Worm (Caenorhabditis elegans) whole organism, L3 larva: Measurements from ENCODE around the gene Y34B4A.7.
A peak's percentile ranks its signal among the peaks of the same experiment; 100 is the strongest.

ENCODE experiments used
- aly-2 ChIP-seq: fragments of 150-350 bp; optimal IDR thresholded peaks from 2 replicates; lab custom pipeline; 2014; ENCODE audit warnings: missing biosample characterization, missing genetic modification characterization
- ceh-16 ChIP-seq: sonication (generic microtip); optimal IDR thresholded peaks from 2 replicates; lab custom pipeline; 2017; ENCODE audit warnings: missing biosample characterization, missing genetic modification characterization
- ceh-28 ChIP-seq: fragments of 150-350 bp; optimal IDR thresholded peaks from 2 replicates; lab custom pipeline; 2014; ENCODE audit warnings: missing biosample characterization, missing genetic modification reagents, missing genetic modification characterization
- ceh-82 ChIP-seq: fragments of 150-350 bp; optimal IDR thresholded peaks from 2 replicates; lab custom pipeline; 2014; ENCODE audit warnings: missing biosample characterization, missing genetic modification characterization
- ceh-9 ChIP-seq: sonication (generic microtip); optimal IDR thresholded peaks from 2 replicates; lab custom pipeline; 2018; ENCODE audit warnings: missing biosample characterization, missing genetic modification characterization
- daf-12 ChIP-seq: fragments of 150-350 bp; optimal IDR thresholded peaks from 2 replicates; lab custom pipeline; 2014; ENCODE audit warnings: missing biosample characterization, missing genetic modification reagents, missing genetic modification characterization
- egl-27 ChIP-seq: sonication (generic microtip); optimal IDR thresholded peaks from 4 replicates; lab custom pipeline; 2017; ENCODE audit warnings: missing biosample characterization, missing genetic modification reagents, missing genetic modification characterization
- elt-2 ChIP-seq: sonication (generic microtip); optimal IDR thresholded peaks from 2 replicates; lab custom pipeline; 2016; ENCODE audit warnings: missing genetic modification reagents, mild to moderate bottlenecking, missing genetic modification characterization, missing compliant biosample characterization
- elt-3 ChIP-seq, 3 experiments: fragments of 150-350 bp in 1 of 3; sonication (generic microtip) in 2 of 3; optimal IDR thresholded peaks; 2 replicates in 2 of 3; 4 replicates in 1 of 3; lab custom pipeline; 2014 to 2017; ENCODE audit warnings: missing biosample characterization in 3 of 3, missing genetic modification characterization in 3 of 3
- eor-1 ChIP-seq, 2 experiments: fragments of 150-350 bp; optimal IDR thresholded peaks; 2 replicates each; lab custom pipeline; 2014 to 2018; ENCODE audit warnings: missing biosample characterization in 2 of 2, missing genetic modification characterization in 2 of 2
- fkh-10 ChIP-seq: sonication (generic microtip); optimal IDR thresholded peaks from 2 replicates; lab custom pipeline; 2017; ENCODE audit warnings: missing biosample characterization, missing genetic modification reagents, missing genetic modification characterization
- fkh-2 ChIP-seq: fragments of 150-350 bp; optimal IDR thresholded peaks from 2 replicates; lab custom pipeline; 2014; ENCODE audit warnings: missing biosample characterization, missing genetic modification reagents, missing genetic modification characterization
- jun-1 ChIP-seq: fragments of 150-350 bp; optimal IDR thresholded peaks from 2 replicates; lab custom pipeline; 2014; ENCODE audit warnings: missing biosample characterization, missing genetic modification reagents, missing genetic modification characterization
- lin-15B ChIP-seq: fragments of 150-350 bp; optimal IDR thresholded peaks from 2 replicates; lab custom pipeline; 2014; ENCODE audit warnings: missing biosample characterization, missing genetic modification characterization
- mdl-1 ChIP-seq: fragments of 150-350 bp; optimal IDR thresholded peaks from 2 replicates; lab custom pipeline; 2014; ENCODE audit warnings: missing biosample characterization, missing genetic modification characterization
- mml-1 ChIP-seq: fragments of 150-350 bp; sonication (generic microtip); optimal IDR thresholded peaks from 3 replicates; lab custom pipeline; 2014; ENCODE audit warnings: missing biosample characterization, missing genetic modification characterization
- nfya-1 ChIP-seq: sonication (generic microtip); optimal IDR thresholded peaks from 2 replicates; lab custom pipeline; 2017; ENCODE audit warnings: missing genetic modification characterization, mild to moderate bottlenecking, missing compliant biosample characterization, antibody characterized with exemption, moderate library complexity; ENCODE audit not compliant: insufficient read depth
- nhr-23 ChIP-seq: fragments of 150-350 bp; optimal IDR thresholded peaks from 2 replicates; lab custom pipeline; 2014; ENCODE audit warnings: missing biosample characterization, missing genetic modification reagents, missing genetic modification characterization
- nhr-237 ChIP-seq: fragments of 150-350 bp; optimal IDR thresholded peaks from 2 replicates; lab custom pipeline; 2014; ENCODE audit warnings: missing biosample characterization, missing genetic modification characterization
- nhr-25 ChIP-seq: sonication (generic microtip); optimal IDR thresholded peaks from 2 replicates; lab custom pipeline; 2017; ENCODE audit warnings: missing biosample characterization, missing genetic modification characterization
- nhr-43 ChIP-seq: sonication (generic microtip); optimal IDR thresholded peaks from 2 replicates; lab custom pipeline; 2016; ENCODE audit warnings: mild to moderate bottlenecking, missing genetic modification characterization, missing compliant biosample characterization; ENCODE audit not compliant: poor library complexity, severe bottlenecking
- nhr-76 ChIP-seq: fragments of 150-350 bp; sonication (generic microtip); optimal IDR thresholded peaks from 5 replicates; lab custom pipeline; 2014; ENCODE audit warnings: missing biosample characterization, missing genetic modification characterization
- nhr-77 ChIP-seq: fragments of 150-350 bp; optimal IDR thresholded peaks from 2 replicates; lab custom pipeline; 2014; ENCODE audit warnings: missing biosample characterization, missing genetic modification characterization
- pha-4 ChIP-seq: fragments of 150-350 bp; optimal IDR thresholded peaks from 2 replicates; lab custom pipeline; 2014; ENCODE audit warnings: missing biosample characterization, missing genetic modification reagents, missing genetic modification characterization
- pqm-1 ChIP-seq: fragments of 150-350 bp; optimal IDR thresholded peaks from 2 replicates; lab custom pipeline; 2017; ENCODE audit warnings: missing biosample characterization, missing genetic modification characterization, inconsistent platforms
- skn-1 ChIP-seq: fragments of 150-350 bp; optimal IDR thresholded peaks from 2 replicates; lab custom pipeline; 2014; ENCODE audit warnings: missing biosample characterization, missing genetic modification characterization
- tbx-2 ChIP-seq: sonication (generic microtip); optimal IDR thresholded peaks from 2 replicates; lab custom pipeline; 2016; ENCODE audit warnings: mild to moderate bottlenecking, missing genetic modification characterization, missing compliant biosample characterization
- unc-39 ChIP-seq: sonication (generic microtip); optimal IDR thresholded peaks from 4 replicates; lab custom pipeline; 2017; ENCODE audit warnings: missing biosample characterization, missing genetic modification characterization
- zag-1 ChIP-seq: fragments of 150-350 bp; optimal IDR thresholded peaks from 2 replicates; lab custom pipeline; 2014; ENCODE audit warnings: missing biosample characterization, missing genetic modification characterization
- ztf-11 ChIP-seq: fragments of 150-350 bp; optimal IDR thresholded peaks from 2 replicates; lab custom pipeline; 2014; ENCODE audit warnings: missing biosample characterization, missing genetic modification characterization
- ztf-4 ChIP-seq: fragments of 150-350 bp; optimal IDR thresholded peaks from 2 replicates; lab custom pipeline; 2014; ENCODE audit warnings: missing biosample characterization, missing genetic modification characterization

Gene Y34B4A.7

DNA sequence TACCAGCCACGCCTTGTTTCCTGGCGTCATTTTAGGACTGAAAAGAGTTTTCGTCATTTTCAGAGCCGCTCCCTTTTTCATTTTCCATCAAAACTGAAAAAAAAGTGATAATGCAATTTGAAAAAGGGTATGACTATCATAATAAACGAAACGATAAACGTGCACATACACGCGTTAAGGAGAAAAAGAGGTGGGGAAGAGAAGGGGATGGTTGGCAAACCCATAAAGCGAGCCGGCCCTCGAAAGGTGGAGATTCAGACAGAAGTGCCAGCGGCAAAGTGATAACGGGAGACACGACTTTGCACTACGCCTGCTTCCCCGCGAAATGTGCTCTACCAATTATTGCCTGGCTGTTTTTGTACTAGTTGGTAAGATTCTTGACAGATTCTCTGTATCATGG lies 8.7 kb downstream of the Y34B4A.7 start, which contains the start of gene nspg-14:
nspg-14 (plus strand) TSS at position 250 of the 400 bp plus-strand sequence.
- TF ChIP-seq ztf-4 (tag; lab: Kevin White, UChicago) (no peak), pha-4 (tag; lab: Kevin White, UChicago) (peak; percentile 32), nhr-25 (tag; lab: Kevin White, UChicago) (no peak), nhr-76 (tag; lab: Kevin White, UChicago) (no peak), daf-12 (tag; lab: Kevin White, UChicago) (no peak), unc-39 (no peak), tbx-2 (tag; lab: Kevin White, UChicago) (no peak), skn-1 (tag; lab: Kevin White, UChicago) (no peak), pqm-1 (tag; lab: Kevin White, UChicago) (peak; percentile 72), lin-15B (tag; lab: Kevin White, UChicago) (no peak), elt-2 (tag; lab: Kevin White, UChicago) (peak; percentile 84)

DNA sequence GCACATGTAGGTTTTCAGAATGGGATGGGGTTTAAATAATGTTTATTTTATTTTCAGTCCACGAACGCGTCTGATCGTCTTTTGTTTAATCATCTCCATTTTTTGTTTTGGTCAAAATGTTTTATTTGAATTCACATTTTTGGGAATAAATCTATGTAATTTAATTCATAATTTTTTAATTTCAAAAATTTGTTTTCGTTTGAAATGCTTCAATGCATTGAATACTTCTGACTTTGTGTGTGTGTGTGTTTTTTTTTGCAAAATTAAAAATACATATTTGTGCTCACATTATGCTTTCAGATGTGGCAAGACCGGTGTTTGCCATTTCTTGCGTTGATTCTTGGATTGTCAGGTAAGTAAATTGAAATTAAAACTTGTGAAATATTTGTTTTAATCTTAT lies 10.8 kb downstream of the Y34B4A.7 start, which contains the start of gene nspg-13:
nspg-13 (plus strand) TSS at position 301 of the 400 bp plus-strand sequence.
- TF ChIP-seq ceh-28 = no peak
- no peak for TF ChIP-seq fkh-10 (GFP tag; lab: Kevin White, UChicago)
- no peak for TF ChIP-seq elt-3 (tag; optimal IDR thresholded peaks at IDR 0.05; lab: Kevin White, UChicago)
- TF ChIP-seq elt-2 (tag; lab: Kevin White, UChicago) = no peak
- TF ChIP-seq skn-1 (tag; lab: Kevin White, UChicago) = no peak
- TF ChIP-seq fkh-2 (tag; lab: Kevin White, UChicago) = no peak
- no peak for TF ChIP-seq pha-4 (tag; lab: Kevin White, UChicago)
- no peak for TF ChIP-seq ztf-11 (tag; lab: Kevin White, UChicago)
- TF ChIP-seq mml-1 = no peak
- no peak for TF ChIP-seq daf-12 (tag; lab: Kevin White, UChicago)

DNA sequence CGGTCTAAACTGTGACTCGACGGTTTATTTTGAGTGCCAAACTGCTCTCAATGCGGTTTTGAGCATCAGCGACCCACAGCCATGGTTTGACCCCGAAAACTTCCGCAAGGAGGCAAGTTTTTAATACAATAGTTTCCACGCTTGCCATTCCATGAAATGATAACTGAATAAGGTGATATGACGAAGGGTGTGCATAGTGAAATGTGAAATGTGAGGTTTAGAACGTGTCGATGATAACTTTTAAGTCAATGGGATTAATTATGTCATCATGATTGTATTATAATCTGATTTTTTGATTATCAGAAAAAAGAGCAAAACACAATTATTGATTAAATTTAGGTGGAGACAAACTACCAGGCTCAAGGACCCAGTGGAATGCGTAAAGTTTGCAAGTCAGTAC lies 11.2 kb downstream of the Y34B4A.7 start:
- TF ChIP-seq elt-2 (tag; lab: Kevin White, UChicago) (peak; percentile 73), jun-1 (tag; lab: Kevin White, UChicago) (no peak)

DNA sequence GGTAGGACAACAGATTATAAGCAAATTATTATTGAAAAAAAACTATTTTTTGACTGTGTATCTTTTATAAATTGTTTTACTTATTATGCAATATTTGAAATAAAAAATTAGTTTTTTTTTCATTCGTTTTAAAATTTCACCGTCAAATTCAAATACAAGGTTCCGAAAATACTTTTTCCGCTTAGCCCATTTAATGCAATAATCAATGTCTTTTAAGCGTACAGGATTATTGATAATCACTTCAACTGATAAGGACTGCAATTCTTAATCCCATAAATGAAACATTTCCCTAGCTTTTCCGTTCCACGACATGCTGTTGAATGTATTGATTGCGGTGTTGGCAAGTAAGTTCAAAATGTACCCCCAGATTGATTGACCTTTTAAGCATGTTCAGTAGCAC lies 12.9 kb downstream of the Y34B4A.7 start, which contains the start of gene nspg-12:
nspg-12 (plus strand) TSS at position 301 of the 400 bp plus-strand sequence.
- TF ChIP-seq nhr-25 (tag; lab: Kevin White, UChicago) (no peak), nhr-237 (tag; lab: Kevin White, UChicago) (no peak), ztf-11 (tag; lab: Kevin White, UChicago) (no peak), elt-2 (tag; lab: Kevin White, UChicago) (peak; percentile 44), aly-2 (tag; lab: Kevin White, UChicago) (no peak), tbx-2 (tag; lab: Kevin White, UChicago) (no peak), nfya-1 (tag; lab: Kevin White, UChicago) (no peak)

DNA sequence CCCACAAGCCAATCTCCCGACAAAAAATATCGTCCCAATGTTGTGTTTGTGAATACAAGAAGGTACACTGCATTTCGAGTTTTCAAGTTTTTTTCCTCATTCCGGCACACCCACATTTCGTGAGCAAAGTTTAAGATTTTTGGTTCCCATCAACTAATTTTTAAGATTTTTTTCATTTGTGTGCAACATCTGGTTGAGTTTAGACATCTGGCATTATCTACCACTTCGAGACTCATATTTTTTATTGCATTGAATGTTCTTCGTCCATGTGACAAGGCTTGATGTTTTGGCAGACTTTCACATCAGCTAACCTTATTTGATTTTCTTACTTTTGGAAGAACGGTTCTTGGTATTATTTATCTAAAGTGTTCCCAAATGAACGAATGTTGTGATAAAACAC lies 16.3 kb downstream of the Y34B4A.7 start:
- TF ChIP-seq nhr-76 (tag; lab: Kevin White, UChicago) (no peak), nhr-23 (tag; lab: Kevin White, UChicago) (no peak), eor-1 (tag; optimal IDR thresholded peaks at IDR 0.05; lab: Kevin White, UChicago) (no peak), tbx-2 (tag; lab: Kevin White, UChicago) (no peak), egl-27 (tag; lab: Kevin White, UChicago) (no peak), pqm-1 (tag; lab: Kevin White, UChicago) (no peak), ceh-82 (tag; lab: Kevin White, UChicago) (no peak), nhr-43 (tag; lab: Kevin White, UChicago) (no peak), ceh-16 (tag; lab: Kevin White, UChicago) (no peak), nhr-77 (tag; lab: Kevin White, UChicago) (no peak), nhr-25 (tag; lab: Kevin White, UChicago) (no peak), zag-1 (no peak), fkh-10 (GFP tag; lab: Kevin White, UChicago) (no peak), ceh-9 (tag; lab: Kevin White, UChicago) (no peak), mdl-1 (tag; lab: Kevin White, UChicago) (no peak), elt-2 (tag; lab: Kevin White, UChicago) (no peak)
